Fruit fly (Drosophila melanogaster) whole organism, wandering third instar larva: ENCODE data around the gene dpy.
A peak's percentile ranks its signal among the peaks of the same experiment; 100 is the strongest.

ENCODE experiments used
- CG32264 ChIP-seq: fragments of 200-800 bp; sonication (Bioruptor generic); optimal IDR thresholded peaks from 2 replicates; lab custom pipeline; 2016; ENCODE audit warnings: missing biosample characterization, missing genetic modification characterization
- Hnf4 ChIP-seq: fragments of 200-800 bp; sonication (Bioruptor generic); optimal IDR thresholded peaks from 2 replicates; lab custom pipeline; 2016; ENCODE audit warnings: missing biosample characterization, mild to moderate bottlenecking, missing genetic modification characterization
- Hr78 ChIP-seq: fragments of >200 bp; optimal IDR thresholded peaks from 2 replicates; lab custom pipeline; 2017; ENCODE audit warnings: missing biosample characterization, missing genetic modification characterization
- Mio ChIP-seq: sonication (Bioruptor generic); optimal IDR thresholded peaks from 2 replicates; lab custom pipeline; 2016; ENCODE audit warnings: missing biosample characterization, missing genetic modification characterization
- Myc ChIP-seq: fragments of >200 bp; optimal IDR thresholded peaks from 2 replicates; lab custom pipeline; 2017
- dl ChIP-seq, 2 experiments: fragments of 175-275, 200-275 bp in 1 of 2; fragments of 200-275 bp in 1 of 2; sonication (Bioruptor generic); optimal IDR thresholded peaks; lab custom pipeline; 2018; ENCODE audit warnings: mild to moderate bottlenecking in 2 of 2, missing biosample characterization in 2 of 2, missing genetic modification characterization in 2 of 2, moderate library complexity in 2 of 2; ENCODE audit not compliant: partially characterized antibody in 2 of 2, insufficient read depth in 1 of 2
- pan ChIP-seq: fragments of >200 bp; optimal IDR thresholded peaks from 2 replicates; lab custom pipeline; 2017
- sv ChIP-seq: fragments of 200-800 bp; sonication (Bioruptor generic); optimal IDR thresholded peaks from 3 replicates; lab custom pipeline; 2016; ENCODE audit warnings: missing biosample characterization, missing genetic modification characterization

dm6 chr2L:4454009-4454689, 160.0 kb downstream of the dpy start, which contains the start of the genes Secp43 and ND-B8:
- TF ChIP-seq Hr78 (GFP tag; lab: Kevin White, UChicago) (no peak), dl (GFP tag; optimal IDR thresholded peaks at IDR 0.05; lab: Kevin White, UChicago; ENCODE audit: insufficient read depth in 1 of 2, partially characterized antibody in 2 of 2) (no peak), Myc (lab: Kevin White, UChicago) (peak; percentile 49), CG32264 (no peak), Mio (GFP tag; lab: Kevin White, UChicago) (no peak), Hnf4 (GFP tag; lab: Kevin White, UChicago) (no peak), pan (lab: Kevin White, UChicago) (no peak), sv (no peak)
